Worm (Caenorhabditis elegans) whole organism, L2 larva: Measurements from ENCODE around the gene Y53C12A.8.

Source experiments
- lin-11 ChIP-seq: fragments of 150-350 bp; sonication (generic microtip); optimal IDR thresholded peaks from 2 replicates; lab custom pipeline; 2014; ENCODE audit warnings: missing biosample characterization, missing genetic modification characterization, inconsistent platforms, mixed read lengths
- mab-5 ChIP-seq: fragments of 150-350 bp; optimal IDR thresholded peaks from 2 replicates; lab custom pipeline; 2014; ENCODE audit warnings: missing biosample characterization, missing genetic modification characterization
- unc-55 ChIP-seq: fragments of 150-350 bp; sonication (generic microtip); optimal IDR thresholded peaks from 3 replicates; lab custom pipeline; 2014; ENCODE audit warnings: missing biosample characterization, missing genetic modification reagents, missing genetic modification characterization
- unc-62 ChIP-seq: fragments of 150-350 bp; optimal IDR thresholded peaks from 2 replicates; lab custom pipeline; 2014; ENCODE audit warnings: missing biosample characterization, missing genetic modification reagents, missing genetic modification characterization

DNA sequence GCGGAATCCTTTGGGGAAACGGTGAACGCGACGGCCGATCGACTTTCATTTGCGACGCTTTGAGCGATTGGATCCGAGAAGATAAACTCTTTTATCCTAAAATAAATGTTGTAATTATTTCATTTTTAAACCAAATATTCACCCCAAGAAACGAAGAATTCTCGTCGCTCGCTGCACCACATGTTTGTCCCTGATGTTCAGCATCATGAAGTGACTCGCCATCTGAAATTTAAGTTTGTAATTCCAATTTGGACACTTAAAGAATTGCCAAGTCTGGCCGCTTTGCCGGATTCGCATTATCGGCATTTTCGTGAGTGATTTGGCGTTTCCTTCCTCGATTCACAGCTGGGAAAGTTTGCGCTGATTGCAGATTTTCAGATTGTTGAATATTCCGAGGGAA lies 17.6 kb upstream of the Y53C12A.8 start, which contains the start of gene Y53C12A.6:
- TF ChIP-seq lin-11 (tag; lab: Kevin White, UChicago), result no peak
- no peak for TF ChIP-seq mab-5 (tag; lab: Kevin White, UChicago)
- TF ChIP-seq unc-55 (GFP tag; lab: Kevin White, UChicago), result no peak
- TF ChIP-seq unc-62 (GFP tag; lab: Kevin White, UChicago), result no peak
